Worm (Caenorhabditis elegans): ENCODE data around the gene C25A6.1.

ce11 chrV:5433020-5433419 lies 24.7 kb downstream of the C25A6.1 start, which contains the start of gene acl-6:
- TF ChIP-seq ama-1 (optimal IDR thresholded peaks at IDR 0.05) (no peak), aly-1 (tag; optimal IDR thresholded peaks at IDR 0.05) (no peak), F13C5.2 (tag; optimal IDR thresholded peaks at IDR 0.05) (no peak), scrt-1 (GFP tag; IDR thresholded peaks at IDR 0.05) (no peak), hmg-4 (GFP tag; optimal IDR thresholded peaks at IDR 0.05) (no peak)
